Fruit fly (Drosophila melanogaster) whole organism, prepupa: ENCODE data around the gene Tsr1.

Source experiments
- CG10631 ChIP-seq: fragments of 200-800 bp; sonication (Bioruptor generic); optimal IDR thresholded peaks from 2 replicates; lab custom pipeline; 2016; ENCODE audit warnings: missing biosample characterization, missing genetic modification characterization
- CG10669 ChIP-seq: fragments of 200-800 bp; sonication (Bioruptor generic); optimal IDR thresholded peaks from 3 replicates; lab custom pipeline; 2018; ENCODE audit warnings: missing biosample characterization, mild to moderate bottlenecking, missing genetic modification characterization, moderate library complexity
- CG11294 ChIP-seq: fragments of 200-800 bp; sonication (Bioruptor generic); IDR thresholded peaks from 2 replicates; pipeline ENCODE4 v1.3.6; 2022; ENCODE audit warnings: missing biosample characterization, missing genetic modification characterization
- CG11762 ChIP-seq: fragments of 200-800 bp; sonication (Bioruptor generic); optimal IDR thresholded peaks from 3 replicates; lab custom pipeline; 2016; ENCODE audit warnings: missing biosample characterization, missing genetic modification characterization; ENCODE audit not compliant: insufficient read depth
- CG11902 ChIP-seq: fragments of 200-800 bp; sonication (Bioruptor generic); optimal IDR thresholded peaks from 3 replicates; lab custom pipeline; 2016; ENCODE audit warnings: missing biosample characterization, missing genetic modification characterization
- CG15336 ChIP-seq: fragments of 200-800 bp; sonication (Bioruptor generic); IDR thresholded peaks from 2 replicates; pipeline ENCODE4 v1.3.6; 2022; ENCODE audit warnings: missing biosample characterization, missing genetic modification characterization
- CG1621 ChIP-seq: fragments of 200-800 bp; sonication (Bioruptor generic); optimal IDR thresholded peaks from 3 replicates; lab custom pipeline; 2018; ENCODE audit warnings: missing biosample characterization, mild to moderate bottlenecking, missing genetic modification characterization
- CG31627 ChIP-seq: fragments of 200-800 bp; sonication (Bioruptor generic); optimal IDR thresholded peaks from 3 replicates; lab custom pipeline; 2016; ENCODE audit warnings: missing biosample characterization, missing genetic modification characterization
- CG34406 ChIP-seq: fragments of 200-800 bp; sonication (Bioruptor generic); optimal IDR thresholded peaks from 3 replicates; lab custom pipeline; 2016; ENCODE audit warnings: missing biosample characterization, missing genetic modification characterization
- CG3919 ChIP-seq: fragments of 200-800 bp; sonication (Bioruptor generic); optimal IDR thresholded peaks from 3 replicates; lab custom pipeline; 2016; ENCODE audit warnings: missing biosample characterization, missing genetic modification characterization
- CG4318 ChIP-seq: fragments of 200-800 bp; sonication (Bioruptor generic); optimal IDR thresholded peaks from 3 replicates; lab custom pipeline; 2017; ENCODE audit warnings: missing biosample characterization, mild to moderate bottlenecking, missing genetic modification characterization
- CG6163 ChIP-seq: fragments of 200-800 bp; sonication (Bioruptor generic); IDR thresholded peaks from 3 replicates; pipeline ENCODE4 v1.3.6; 2022; ENCODE audit warnings: missing biosample characterization, missing genetic modification characterization
- CG6276 ChIP-seq: fragments of 200-800 bp; sonication (Bioruptor generic); optimal IDR thresholded peaks from 2 replicates; lab custom pipeline; 2017; ENCODE audit warnings: missing biosample characterization, mild to moderate bottlenecking, missing genetic modification characterization
- CG6792 ChIP-seq: fragments of 200-800 bp; sonication (Bioruptor generic); optimal IDR thresholded peaks from 3 replicates; lab custom pipeline; 2016; ENCODE audit warnings: missing biosample characterization, missing genetic modification characterization
- CG6808 ChIP-seq: fragments of 200-800 bp; sonication (Bioruptor generic); optimal IDR thresholded peaks from 3 replicates; lab custom pipeline; 2017; ENCODE audit warnings: missing biosample characterization, missing genetic modification characterization, mild to moderate bottlenecking, moderate library complexity, missing genetic modification reagents
- CG7368 ChIP-seq: fragments of 200-800 bp; sonication (Bioruptor generic); optimal IDR thresholded peaks from 3 replicates; lab custom pipeline; 2016; ENCODE audit warnings: missing biosample characterization, missing genetic modification characterization
- CG8119 ChIP-seq: fragments of 200-800 bp; sonication (Bioruptor generic); IDR thresholded peaks from 3 replicates; pipeline ENCODE4 v1.3.6; 2022; ENCODE audit warnings: missing biosample characterization, missing genetic modification characterization
- CG8319 ChIP-seq: fragments of 200-800 bp; sonication (Bioruptor generic); optimal IDR thresholded peaks from 3 replicates; lab custom pipeline; 2016; ENCODE audit warnings: missing biosample characterization, missing genetic modification characterization
- CG8632 ChIP-seq: fragments of 200-800 bp; sonication (Bioruptor generic); optimal IDR thresholded peaks from 3 replicates; lab custom pipeline; 2016; ENCODE audit warnings: missing biosample characterization, missing genetic modification characterization
- Eip75B ChIP-seq: fragments of 200-800 bp; sonication (Bioruptor generic); optimal IDR thresholded peaks from 3 replicates; lab custom pipeline; 2016; ENCODE audit warnings: missing biosample characterization, missing genetic modification characterization
- Eip78C ChIP-seq: fragments of 200-800 bp; sonication (Bioruptor generic); peaks from one replicate; lab custom pipeline; 2016; ENCODE audit warnings: missing biosample characterization, missing genetic modification characterization
- Eip93F ChIP-seq: fragments of 200-800 bp; sonication (Bioruptor generic); optimal IDR thresholded peaks from 2 replicates; lab custom pipeline; 2016; ENCODE audit warnings: missing biosample characterization, mild to moderate bottlenecking, missing genetic modification characterization
- Ets21C ChIP-seq: fragments of 200-800 bp; sonication (Bioruptor generic); optimal IDR thresholded peaks from 3 replicates; lab custom pipeline; 2016; ENCODE audit warnings: missing biosample characterization, missing genetic modification characterization
- Ets96B ChIP-seq: fragments of 200-800 bp; optimal IDR thresholded peaks from 2 replicates; lab custom pipeline; 2019; ENCODE audit warnings: missing biosample characterization, mild to moderate bottlenecking, missing genetic modification characterization, moderate library complexity
- Gug ChIP-seq: fragments of 200-800 bp; sonication (Bioruptor generic); IDR thresholded peaks from 2 replicates; pipeline ENCODE4 v1.3.6; 2022; ENCODE audit warnings: missing biosample characterization, missing genetic modification characterization
- Hr4 ChIP-seq: fragments of 200-800 bp; sonication (Bioruptor generic); optimal IDR thresholded peaks from 3 replicates; lab custom pipeline; 2016; ENCODE audit warnings: missing biosample characterization, missing genetic modification characterization
- Met ChIP-seq: fragments of 200-800 bp; sonication (Bioruptor generic); optimal IDR thresholded peaks from 3 replicates; lab custom pipeline; 2016; ENCODE audit warnings: missing biosample characterization, missing genetic modification characterization
- OdsH ChIP-seq: fragments of 200-800 bp; sonication (Bioruptor generic); optimal IDR thresholded peaks from 3 replicates; lab custom pipeline; 2016; ENCODE audit warnings: missing biosample characterization, missing genetic modification characterization
- Smox ChIP-seq: fragments of 200-800 bp; sonication (Bioruptor generic); optimal IDR thresholded peaks from 3 replicates; lab custom pipeline; 2016; ENCODE audit warnings: missing biosample characterization, missing genetic modification characterization
- Sox102F ChIP-seq: fragments of 200-800 bp; sonication (Bioruptor generic); optimal IDR thresholded peaks from 2 replicates; lab custom pipeline; 2016; ENCODE audit warnings: missing biosample characterization, mild to moderate bottlenecking, missing genetic modification characterization
- Sox14 ChIP-seq: fragments of 200-800 bp; sonication (Bioruptor generic); optimal IDR thresholded peaks from 3 replicates; lab custom pipeline; 2016; ENCODE audit warnings: missing biosample characterization, missing genetic modification characterization
- Sox15 ChIP-seq: fragments of 200-800 bp; sonication (Bioruptor generic); optimal IDR thresholded peaks from 3 replicates; lab custom pipeline; 2016; ENCODE audit warnings: missing biosample characterization, missing genetic modification characterization
- acj6 ChIP-seq: fragments of 200-800 bp; sonication (Bioruptor generic); optimal IDR thresholded peaks from 3 replicates; lab custom pipeline; 2016; ENCODE audit warnings: missing biosample characterization, missing genetic modification characterization
- cyc ChIP-seq: fragments of 200-800 bp; sonication (Bioruptor generic); optimal IDR thresholded peaks from 3 replicates; lab custom pipeline; 2016; ENCODE audit warnings: missing biosample characterization, missing genetic modification characterization
- dac ChIP-seq: fragments of 200-800 bp; sonication (Bioruptor generic); optimal IDR thresholded peaks from 2 replicates; lab custom pipeline; 2017; ENCODE audit warnings: missing biosample characterization, mild to moderate bottlenecking, missing genetic modification characterization
- dsx ChIP-seq: fragments of 200-800 bp; optimal IDR thresholded peaks from 3 replicates; lab custom pipeline; 2019; ENCODE audit warnings: missing biosample characterization, mild to moderate bottlenecking, missing genetic modification characterization, moderate library complexity; ENCODE audit not compliant: poor library complexity, severe bottlenecking
- fd59A ChIP-seq: fragments of 200-800 bp; sonication (Bioruptor generic); optimal IDR thresholded peaks from 2 replicates; lab custom pipeline; 2017; ENCODE audit warnings: missing biosample characterization, mild to moderate bottlenecking, missing genetic modification characterization, missing genetic modification reagents
- fd85E ChIP-seq: fragments of 200-800 bp; sonication (Bioruptor generic); optimal IDR thresholded peaks from 3 replicates; lab custom pipeline; 2016; ENCODE audit warnings: missing biosample characterization, missing genetic modification characterization
- net ChIP-seq: fragments of 200-800 bp; sonication (Bioruptor generic); optimal IDR thresholded peaks from 3 replicates; lab custom pipeline; 2016; ENCODE audit warnings: missing biosample characterization, missing genetic modification characterization
- pdm3 ChIP-seq: fragments of 200-800 bp; sonication (Bioruptor generic); optimal IDR thresholded peaks from 3 replicates; lab custom pipeline; 2016; ENCODE audit warnings: missing biosample characterization, missing genetic modification characterization
- spab ChIP-seq: fragments of 200-800 bp; sonication (Bioruptor generic); optimal IDR thresholded peaks from 2 replicates; lab custom pipeline; 2017; ENCODE audit warnings: missing biosample characterization, mild to moderate bottlenecking, missing genetic modification characterization, missing genetic modification reagents
- ss ChIP-seq, 2 experiments: fragments of 200-800 bp; sonication (Bioruptor generic); optimal IDR thresholded peaks; 2 replicates in 1 of 2; 3 replicates in 1 of 2; lab custom pipeline; 2017 to 2018; ENCODE audit warnings: mild to moderate bottlenecking in 2 of 2, missing biosample characterization in 2 of 2, missing genetic modification characterization in 2 of 2, moderate library complexity in 1 of 2
- svp ChIP-seq: fragments of 200-800 bp; sonication (Bioruptor generic); peaks from one replicate; lab custom pipeline; 2016; ENCODE audit warnings: missing biosample characterization, missing genetic modification characterization
- topi ChIP-seq: fragments of 200-800 bp; sonication (Bioruptor generic); optimal IDR thresholded peaks from 3 replicates; lab custom pipeline; 2016; ENCODE audit warnings: missing biosample characterization, missing genetic modification characterization
- vri ChIP-seq: fragments of 200-800 bp; sonication (Bioruptor generic); optimal IDR thresholded peaks from 3 replicates; lab custom pipeline; 2016; ENCODE audit warnings: missing biosample characterization, mild to moderate bottlenecking, missing genetic modification characterization

The Tsr1 gene

dm6 chr3L:21382158-21382610 is 47.2 kb downstream of the Tsr1 start, which contains the start of gene rgn (continued):
- TF ChIP-seq vri (GFP tag; lab: Kevin White, UChicago), result peak; percentile 56
- TF ChIP-seq fd59A, result peak; percentile 74
- TF ChIP-seq CG10631 (GFP tag; lab: Kevin White, UChicago), result peak; percentile 92
- peak; percentile 70 for TF ChIP-seq CG11902 (GFP tag; lab: Kevin White, UChicago)
- peak; percentile 78 for TF ChIP-seq Eip75B (GFP tag; lab: Kevin White, UChicago)
- peak; percentile 81 for TF ChIP-seq CG7368 (GFP tag; lab: Kevin White, UChicago)
- TF ChIP-seq CG10669, result peak; percentile 82
- TF ChIP-seq CG11762 (GFP tag; lab: Kevin White, UChicago), result peak; percentile 86

- TF ChIP-seq svp, result peak; percentile 17
- TF ChIP-seq CG6163 (GFP tag; lab: Robert Waterston, UW), result no peak
- no peak for TF ChIP-seq Ets21C
- TF ChIP-seq CG6792 (GFP tag; lab: Kevin White, UChicago), result no peak
- TF ChIP-seq CG4318 (GFP tag; lab: Kevin White, UChicago), result no peak
- no peak for TF ChIP-seq spab (GFP tag; lab: Kevin White, UChicago)
- no peak for TF ChIP-seq Met (GFP tag; lab: Kevin White, UChicago)
- no peak for TF ChIP-seq CG11902 (GFP tag; lab: Kevin White, UChicago)
- TF ChIP-seq CG34406 (GFP tag; lab: Kevin White, UChicago), result no peak
- no peak for TF ChIP-seq ss (GFP tag; optimal IDR thresholded peaks at IDR 0.05; lab: Kevin White, UChicago)
- TF ChIP-seq dac (GFP tag; lab: Kevin White, UChicago), result no peak
- no peak for TF ChIP-seq fd59A
- no peak for TF ChIP-seq CG31627 (GFP tag; lab: Kevin White, UChicago)
- TF ChIP-seq Eip78C (GFP tag; lab: Kevin White, UChicago), result peak; percentile 6
- TF ChIP-seq net (GFP tag; lab: Kevin White, UChicago), result no peak
- TF ChIP-seq fd85E (GFP tag; lab: Kevin White, UChicago), result no peak
- TF ChIP-seq CG8319, result no peak
- TF ChIP-seq Sox15 (GFP tag; lab: Kevin White, UChicago), result no peak
Measured at dm6 chr3L:21383440-21383839, 48.4 kb downstream of the Tsr1 start.

dm6 chr3L:21385699-21386098 is 50.7 kb downstream of the Tsr1 start:
- TF ChIP-seq Smox (GFP tag; lab: Kevin White, UChicago), result no peak
- TF ChIP-seq OdsH, result peak; percentile 16
- TF ChIP-seq Hr4, result no peak
- no peak for TF ChIP-seq CG6792 (GFP tag; lab: Kevin White, UChicago)
- no peak for TF ChIP-seq CG10669
- no peak for TF ChIP-seq CG1621
- no peak for TF ChIP-seq fd85E (GFP tag; lab: Kevin White, UChicago)
- no peak for TF ChIP-seq Eip75B (GFP tag; lab: Kevin White, UChicago)
- TF ChIP-seq CG34406 (GFP tag; lab: Kevin White, UChicago), result no peak
- no peak for TF ChIP-seq spab (GFP tag; lab: Kevin White, UChicago)
- peak; percentile 53 for TF ChIP-seq Eip78C (GFP tag; lab: Kevin White, UChicago)
- TF ChIP-seq Sox102F (GFP tag; lab: Kevin White, UChicago), result no peak
- no peak for TF ChIP-seq CG15336 (GFP tag; lab: Robert Waterston, UW)
- TF ChIP-seq pdm3 (GFP tag; lab: Kevin White, UChicago), result no peak
- TF ChIP-seq CG8119 (GFP tag; lab: Robert Waterston, UW), result no peak
- no peak for TF ChIP-seq vri (GFP tag; lab: Kevin White, UChicago)
- TF ChIP-seq svp, result peak; percentile 63
- no peak for TF ChIP-seq CG3919 (GFP tag; lab: Kevin White, UChicago)
- no peak for TF ChIP-seq net (GFP tag; lab: Kevin White, UChicago)
- TF ChIP-seq CG6276 (GFP tag; lab: Kevin White, UChicago), result no peak
- TF ChIP-seq dsx (GFP tag; lab: Kevin White, UChicago), result no peak
- TF ChIP-seq topi (GFP tag; lab: Kevin White, UChicago), result no peak
- TF ChIP-seq CG4318 (GFP tag; lab: Kevin White, UChicago), result no peak
- TF ChIP-seq CG6163 (GFP tag; lab: Robert Waterston, UW), result no peak
- TF ChIP-seq cyc (GFP tag; lab: Kevin White, UChicago), result peak; percentile 2
- TF ChIP-seq CG31627 (GFP tag; lab: Kevin White, UChicago), result no peak
- TF ChIP-seq CG8632, result peak; percentile 9
- no peak for TF ChIP-seq Eip93F
- no peak for TF ChIP-seq Sox14 (GFP tag; lab: Kevin White, UChicago)
- no peak for TF ChIP-seq Ets96B
- TF ChIP-seq Met (GFP tag; lab: Kevin White, UChicago), result peak; percentile 31
- no peak for TF ChIP-seq ss (GFP tag; optimal IDR thresholded peaks at IDR 0.05; lab: Kevin White, UChicago)
- TF ChIP-seq CG11762 (GFP tag; lab: Kevin White, UChicago), result no peak
- TF ChIP-seq dac (GFP tag; lab: Kevin White, UChicago), result no peak
- no peak for TF ChIP-seq Gug (GFP tag; lab: Robert Waterston, UW)
- TF ChIP-seq CG7368 (GFP tag; lab: Kevin White, UChicago), result no peak
- peak; percentile 22 for TF ChIP-seq acj6 (GFP tag; lab: Kevin White, UChicago)
- TF ChIP-seq CG6808 (GFP tag; lab: Kevin White, UChicago), result no peak
- no peak for TF ChIP-seq CG11294 (GFP tag; lab: Robert Waterston, UW)
